Worm (Caenorhabditis elegans) whole organism, L4 larva: ENCODE results near the gene K12H4.5.
A peak's percentile ranks its signal among the peaks of the same experiment; 100 is the strongest.

Source experiments
- D1046.2 ChIP-seq: fragments of 200-800 bp; sonication (Bioruptor generic); IDR thresholded peaks from 2 replicates; pipeline ENCODE4 v1.3.6; 2022; ENCODE audit warnings: missing genetic modification characterization, missing compliant biosample characterization
- F10B5.3 ChIP-seq: sonication (generic microtip); optimal IDR thresholded peaks from 2 replicates; lab custom pipeline; 2016; ENCODE audit warnings: mild to moderate bottlenecking, missing genetic modification characterization, missing compliant biosample characterization
- F26F4.8 ChIP-seq: fragments of 200-800 bp; sonication (Bioruptor generic); conservative IDR thresholded peaks from 2 replicates; pipeline ENCODE4 v1.3.6; 2022; ENCODE audit warnings: missing genetic modification characterization, missing compliant biosample characterization
- F49E8.2 ChIP-seq: sonication (generic microtip); optimal IDR thresholded peaks from 2 replicates; lab custom pipeline; 2016; ENCODE audit warnings: missing compliant biosample characterization, mild to moderate bottlenecking, missing genetic modification characterization, borderline replicate concordance
- T20F7.1 ChIP-seq: fragments of 200-800 bp; sonication (Bioruptor generic); optimal IDR thresholded peaks from 2 replicates; lab custom pipeline; 2018; ENCODE audit warnings: mild to moderate bottlenecking, missing genetic modification characterization, missing compliant biosample characterization
- T26A8.4 ChIP-seq: fragments of 200-800 bp; sonication (Bioruptor generic); IDR thresholded peaks from 2 replicates; pipeline ENCODE4 v1.3.6; 2022; ENCODE audit warnings: missing genetic modification characterization, missing compliant biosample characterization
- Y5F2A.4 ChIP-seq: fragments of 200-800 bp; sonication (Bioruptor generic); optimal IDR thresholded peaks from 2 replicates; lab custom pipeline; 2018; ENCODE audit warnings: mild to moderate bottlenecking, missing genetic modification characterization, missing compliant biosample characterization
- Y75B8A.6 ChIP-seq: fragments of 200-800 bp; sonication (Bioruptor generic); IDR thresholded peaks from 2 replicates; pipeline ENCODE4 v1.3.6; 2022; ENCODE audit warnings: missing genetic modification reagents, missing genetic modification characterization, missing compliant biosample characterization
- ZK337.2 ChIP-seq: fragments of 200-800 bp; sonication (Bioruptor generic); IDR thresholded peaks from 2 replicates; pipeline ENCODE4 v1.3.6; 2022; ENCODE audit warnings: missing genetic modification reagents, missing genetic modification characterization, missing compliant biosample characterization
- ZK546.5 ChIP-seq, 2 experiments: sonication (generic microtip); optimal IDR thresholded peaks; 2 replicates each; lab custom pipeline; 2017; ENCODE audit warnings: missing biosample characterization in 2 of 2, missing genetic modification characterization in 2 of 2
- aha-1 ChIP-seq: fragments of 150-350 bp; peaks from one replicate; lab custom pipeline; 2014; ENCODE audit warnings: missing biosample characterization, missing genetic modification characterization
- ama-1 ChIP-seq: fragments of 150-350 bp; optimal IDR thresholded peaks from 2 replicates; lab custom pipeline; 2014; ENCODE audit warnings: inconsistent platforms, mixed read lengths
- arid-1 ChIP-seq: fragments of 200-800 bp; sonication (Bioruptor generic); conservative IDR thresholded peaks from 2 replicates; pipeline ENCODE4 v1.3.6; 2022; ENCODE audit warnings: missing genetic modification reagents, missing genetic modification characterization, missing compliant biosample characterization
- ceh-20 ChIP-seq: fragments of 200-800 bp; sonication (Bioruptor generic); IDR thresholded peaks from 2 replicates; pipeline ENCODE4 v1.3.6; 2022; ENCODE audit warnings: missing genetic modification reagents, missing genetic modification characterization, missing compliant biosample characterization
- ceh-44 ChIP-seq: fragments of 200-800 bp; sonication (Bioruptor generic); IDR thresholded peaks from 2 replicates; pipeline ENCODE4 v1.3.6; 2022; ENCODE audit warnings: missing genetic modification reagents, missing genetic modification characterization, missing compliant biosample characterization
- ctbp-1 ChIP-seq: fragments of 200-800 bp; sonication (Bioruptor generic); IDR thresholded peaks from 2 replicates; pipeline ENCODE4 v1.3.6; 2022; ENCODE audit warnings: missing genetic modification reagents, missing genetic modification characterization, missing compliant biosample characterization
- daf-19 ChIP-seq: fragments of 200-800 bp; sonication (Bioruptor generic); conservative IDR thresholded peaks from 2 replicates; pipeline ENCODE4 v1.3.6; 2022; ENCODE audit warnings: missing genetic modification characterization, missing compliant biosample characterization
- dmd-6 ChIP-seq: fragments of 200-800 bp; sonication (Bioruptor generic); IDR thresholded peaks from 2 replicates; pipeline ENCODE4 v1.3.6; 2022; ENCODE audit warnings: missing genetic modification reagents, missing genetic modification characterization, missing compliant biosample characterization
- egl-27 ChIP-seq: sonication (generic microtip); optimal IDR thresholded peaks from 3 replicates; lab custom pipeline; 2017; ENCODE audit warnings: missing biosample characterization, missing genetic modification reagents, missing genetic modification characterization
- egl-43 ChIP-seq: fragments of 200-800 bp; sonication (Bioruptor generic); IDR thresholded peaks from 2 replicates; pipeline ENCODE4 v1.3.6; 2022; ENCODE audit warnings: missing genetic modification reagents, missing genetic modification characterization, missing compliant biosample characterization
- fkh-10 ChIP-seq: fragments of 150-350 bp; optimal IDR thresholded peaks from 2 replicates; lab custom pipeline; 2014; ENCODE audit warnings: missing biosample characterization, missing genetic modification reagents, missing genetic modification characterization
- fos-1 ChIP-seq: fragments of 150-350 bp; optimal IDR thresholded peaks from 2 replicates; lab custom pipeline; 2014; ENCODE audit warnings: missing biosample characterization, missing genetic modification characterization
- gei-8 ChIP-seq: fragments of 200-800 bp; sonication (Bioruptor generic); optimal IDR thresholded peaks from 2 replicates; lab custom pipeline; 2018; ENCODE audit warnings: mild to moderate bottlenecking, missing genetic modification characterization, missing compliant biosample characterization
- hif-1 ChIP-seq, 2 experiments: sonication (generic microtip); optimal IDR thresholded peaks; 2 replicates each; lab custom pipeline; 2016 to 2017; ENCODE audit warnings: missing compliant biosample characterization in 2 of 2, missing genetic modification characterization in 2 of 2, missing genetic modification reagents in 2 of 2, missing genotype in 2 of 2, mild to moderate bottlenecking in 1 of 2
- hmg-1.1 ChIP-seq: fragments of 200-800 bp; sonication (Bioruptor generic); IDR thresholded peaks from 2 replicates; pipeline ENCODE4 v1.3.6; 2022; ENCODE audit warnings: missing genetic modification reagents, missing genetic modification characterization, missing compliant biosample characterization
- lin-38 ChIP-seq: fragments of 200-800 bp; sonication (Bioruptor generic); IDR thresholded peaks from 2 replicates; pipeline ENCODE4 v1.3.6; 2022; ENCODE audit warnings: missing genetic modification reagents, missing genetic modification characterization, missing compliant biosample characterization
- lin-39 ChIP-seq: fragments of 150-350 bp; optimal IDR thresholded peaks from 2 replicates; lab custom pipeline; 2014; ENCODE audit warnings: missing biosample characterization, missing genetic modification reagents, missing genetic modification characterization
- lsy-2 ChIP-seq, 2 experiments: fragments of 150-350 bp in 1 of 2; sonication (generic microtip) in 1 of 2; optimal IDR thresholded peaks; 2 replicates each; lab custom pipeline; 2014 to 2017; ENCODE audit warnings: missing biosample characterization in 2 of 2, missing genetic modification characterization in 2 of 2
- madf-5 ChIP-seq, 2 experiments: fragments of 200-800 bp; sonication (Bioruptor generic); IDR thresholded peaks; 2 replicates each; pipeline ENCODE4 v1.3.6; 2022; ENCODE audit warnings: missing compliant biosample characterization in 2 of 2, missing genetic modification characterization in 2 of 2
- mdt-29 ChIP-seq: fragments of 200-800 bp; sonication (Bioruptor generic); IDR thresholded peaks from 2 replicates; pipeline ENCODE4 v1.3.6; 2022; ENCODE audit warnings: missing genetic modification reagents, missing genetic modification characterization, missing compliant biosample characterization
- mxl-2 ChIP-seq: fragments of 200-800 bp; sonication (Bioruptor generic); conservative IDR thresholded peaks from 2 replicates; pipeline ENCODE4 v1.3.6; 2022; ENCODE audit warnings: missing genetic modification reagents, missing genetic modification characterization, missing compliant biosample characterization
- nhr-102 ChIP-seq: sonication (generic microtip); optimal IDR thresholded peaks from 2 replicates; lab custom pipeline; 2016; ENCODE audit warnings: mild to moderate bottlenecking, missing genetic modification characterization, moderate library complexity, missing compliant biosample characterization
- nhr-237 ChIP-seq: sonication (generic microtip); optimal IDR thresholded peaks from 2 replicates; lab custom pipeline; 2017; ENCODE audit warnings: missing biosample characterization, missing genetic modification characterization
- nhr-28 ChIP-seq: fragments of 150-350 bp; optimal IDR thresholded peaks from 2 replicates; lab custom pipeline; 2014; ENCODE audit warnings: missing biosample characterization, missing genetic modification characterization
- nhr-42 ChIP-seq: fragments of 200-800 bp; sonication (Bioruptor generic); IDR thresholded peaks from 2 replicates; pipeline ENCODE4 v1.3.6; 2022; ENCODE audit warnings: missing genetic modification characterization, missing compliant biosample characterization
- nhr-48 ChIP-seq: sonication (generic microtip); optimal IDR thresholded peaks from 2 replicates; lab custom pipeline; 2016; ENCODE audit warnings: mild to moderate bottlenecking, missing genetic modification characterization, missing compliant biosample characterization
- nhr-6 ChIP-seq: fragments of 150-350 bp; optimal IDR thresholded peaks from 2 replicates; lab custom pipeline; 2014; ENCODE audit warnings: missing biosample characterization, missing genetic modification characterization
- nhr-77 ChIP-seq: fragments of 150-350 bp; optimal IDR thresholded peaks from 2 replicates; lab custom pipeline; 2014; ENCODE audit warnings: missing biosample characterization, missing genetic modification characterization
- php-3 ChIP-seq: fragments of 200-800 bp; sonication (Bioruptor generic); IDR thresholded peaks from 2 replicates; pipeline ENCODE4 v1.3.6; 2022; ENCODE audit warnings: missing genetic modification reagents, missing genetic modification characterization, missing compliant biosample characterization
- saeg-2 ChIP-seq: fragments of 200-800 bp; sonication (Bioruptor generic); IDR thresholded peaks from 2 replicates; pipeline ENCODE4 v1.3.6; 2022; ENCODE audit warnings: missing genetic modification reagents, missing genetic modification characterization, missing compliant biosample characterization
- set-16 ChIP-seq: fragments of 200-800 bp; sonication (Bioruptor generic); IDR thresholded peaks from 2 replicates; pipeline ENCODE4 v1.3.6; 2022; ENCODE audit warnings: missing genetic modification reagents, missing genetic modification characterization, missing compliant biosample characterization
- snpc-1.2 ChIP-seq: fragments of 200-800 bp; sonication (Bioruptor generic); IDR thresholded peaks from 2 replicates; pipeline ENCODE4 v1.3.6; 2022; ENCODE audit warnings: missing genetic modification reagents, missing genetic modification characterization, missing compliant biosample characterization
- spr-1 ChIP-seq: sonication (generic microtip); optimal IDR thresholded peaks from 2 replicates; lab custom pipeline; 2016; ENCODE audit warnings: mild to moderate bottlenecking, missing genetic modification characterization, missing compliant biosample characterization
- spr-3 ChIP-seq: fragments of 200-800 bp; sonication (Bioruptor generic); optimal IDR thresholded peaks from 2 replicates; lab custom pipeline; 2018; ENCODE audit warnings: mild to moderate bottlenecking, missing genetic modification characterization, missing compliant biosample characterization
- tag-97 ChIP-seq: fragments of 200-800 bp; sonication (Bioruptor generic); IDR thresholded peaks from 2 replicates; pipeline ENCODE4 v1.3.6; 2022; ENCODE audit warnings: missing genetic modification characterization, missing compliant biosample characterization
- tra-1 ChIP-seq: fragments of 200-800 bp; sonication (Bioruptor generic); IDR thresholded peaks from 2 replicates; pipeline ENCODE4 v1.3.6; 2022; ENCODE audit warnings: missing genetic modification reagents, missing genetic modification characterization, missing compliant biosample characterization
- unc-39 ChIP-seq: sonication (generic microtip); optimal IDR thresholded peaks from 2 replicates; lab custom pipeline; 2017; ENCODE audit warnings: missing biosample characterization, missing genetic modification characterization
- vab-7 ChIP-seq: fragments of 200-800 bp; sonication (Bioruptor generic); IDR thresholded peaks from 2 replicates; pipeline ENCODE4 v1.3.6; 2022; ENCODE audit warnings: missing genetic modification reagents, missing genetic modification characterization, missing compliant biosample characterization
- zag-1 ChIP-seq: fragments of 150-350 bp; optimal IDR thresholded peaks from 2 replicates; lab custom pipeline; 2014; ENCODE audit warnings: missing biosample characterization, missing genetic modification characterization
- zfp-3 ChIP-seq: fragments of 200-800 bp; sonication (Bioruptor generic); conservative IDR thresholded peaks from 2 replicates; pipeline ENCODE4 v1.3.6; 2022; ENCODE audit warnings: missing genetic modification reagents, missing genetic modification characterization, missing compliant biosample characterization
- zip-11 ChIP-seq: fragments of 200-800 bp; sonication (Bioruptor generic); IDR thresholded peaks from 2 replicates; pipeline ENCODE4 v1.3.6; 2022; ENCODE audit warnings: missing genetic modification characterization, missing compliant biosample characterization
- zip-2 ChIP-seq: fragments of 150-350 bp; optimal IDR thresholded peaks from 2 replicates; lab custom pipeline; 2014; ENCODE audit warnings: missing biosample characterization, missing genetic modification characterization

Gene K12H4.5

ce11 chrIII:8043784-8044183 is 503 bp upstream of the K12H4.5 start (continued):
- TF ChIP-seq T26A8.4 (peak; percentile 83), lin-39 (tag; lab: Kevin White, UChicago) (peak; percentile 83), hmg-1.1 (peak; percentile 98), F49E8.2 (tag; lab: Kevin White, UChicago) (peak; percentile 83), fos-1 (tag; lab: Kevin White, UChicago) (no peak), ZK546.5 (tag; optimal IDR thresholded peaks at IDR 0.05; lab: Kevin White, UChicago) (peak in 1 of 2 experiments; percentile 84), nhr-6 (peak; percentile 92), F10B5.3 (tag; lab: Kevin White, UChicago) (no peak), hif-1 (tag; optimal IDR thresholded peaks at IDR 0.05; lab: Kevin White, UChicago) (peak; percentile 65 to 98), zip-2 (tag; lab: Kevin White, UChicago) (peak; percentile 88), zfp-3 (GFP tag; lab: Robert Waterston, UW) (no peak; the same call in 1 of the 2 replicates), mdt-29 (GFP tag; lab: Robert Waterston, UW) (no peak; the same call in 1 of the 2 replicates), dmd-6 (GFP tag; lab: Robert Waterston, UW) (peak; percentile 97), ZK337.2 (peak; percentile 98), gei-8 (peak; percentile 75), snpc-1.2 (GFP tag; lab: Robert Waterston, UW) (peak; percentile 88), nhr-48 (peak; percentile 78), daf-19 (GFP tag; lab: Robert Waterston, UW) (peak; percentile 88), egl-27 (tag; lab: Kevin White, UChicago) (no peak), unc-39 (no peak), egl-43 (GFP tag; lab: Robert Waterston, UW) (no peak; the same call in 1 of the 2 replicates), ceh-20 (peak; percentile 97), vab-7 (GFP tag; lab: Robert Waterston, UW) (peak; percentile 100), tra-1 (GFP tag; lab: Robert Waterston, UW) (peak; percentile 99), spr-3 (GFP tag; lab: Kevin White, UChicago) (peak; percentile 86), nhr-28 (tag; lab: Kevin White, UChicago) (peak; percentile 98), ceh-44 (GFP tag; lab: Robert Waterston, UW) (peak; percentile 100), zip-11 (no peak), ama-1 (lab: Kevin White, UChicago) (peak; percentile 85), nhr-237 (tag; lab: Kevin White, UChicago) (peak; percentile 63), Y5F2A.4 (GFP tag; lab: Kevin White, UChicago) (peak; percentile 32), zag-1 (tag; lab: Kevin White, UChicago) (peak; percentile 54), lin-38 (peak; percentile 96), nhr-77 (tag; lab: Kevin White, UChicago) (peak; percentile 99), set-16 (GFP tag; lab: Robert Waterston, UW) (no peak), T20F7.1 (GFP tag; lab: Kevin White, UChicago) (peak; percentile 97), D1046.2 (peak; percentile 97), nhr-42 (GFP tag; lab: Robert Waterston, UW) (peak; percentile 94), tag-97 (GFP tag; lab: Robert Waterston, UW) (0 out of 2 replicates have a peak, but pooled peaks have one; percentile 83), saeg-2 (0 out of 2 replicates have a peak, but pooled peaks have one; percentile 21), fkh-10 (peak; percentile 99), lsy-2 (tag; optimal IDR thresholded peaks at IDR 0.05; lab: Kevin White, UChicago) (peak; percentile 96 to 98), spr-1 (tag; lab: Kevin White, UChicago) (peak; percentile 94), arid-1 (GFP tag; lab: Robert Waterston, UW) (peak; percentile 98), ctbp-1 (GFP tag; lab: Robert Waterston, UW) (peak; percentile 95), aha-1 (peak; percentile 98), mxl-2 (peak; percentile 89), php-3 (peak; percentile 66), nhr-102 (tag; lab: Kevin White, UChicago) (peak; percentile 90), F26F4.8 (GFP tag; lab: Robert Waterston, UW) (peak; percentile 64; the same call in 1 of the 2 replicates), Y75B8A.6 (peak; percentile 98), madf-5 (GFP tag; IDR thresholded peaks at IDR 0.05; lab: Robert Waterston, UW) (peak; percentile 96 to 98)
